Worm (Caenorhabditis elegans): ENCODE results near the gene W03F8.6.

DNA sequence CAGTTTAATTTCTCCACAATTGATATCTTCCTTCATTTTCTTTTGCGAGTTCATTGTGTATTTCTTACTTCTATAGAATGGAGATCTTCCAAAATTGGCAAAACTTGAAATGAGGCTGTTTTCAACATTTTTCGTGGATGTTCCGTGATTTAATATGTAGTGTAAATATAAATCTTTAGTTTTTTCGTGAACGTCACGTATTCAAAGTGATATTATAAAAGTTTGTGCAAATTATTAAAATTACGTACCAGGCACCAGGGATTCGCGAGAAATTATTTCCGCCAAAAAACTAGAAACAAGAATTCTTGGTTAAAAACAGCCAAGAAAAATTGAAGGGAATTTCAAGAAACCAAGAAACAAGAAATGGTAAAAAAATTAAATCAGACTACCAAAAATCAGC lies 37.9 kb upstream of the W03F8.6 start, which contains the start of gene Y59E9AL.8:
- no peak for TF ChIP-seq flt-1 (GFP tag; IDR thresholded peaks at IDR 0.05)
- TF ChIP-seq hmg-4 (GFP tag; optimal IDR thresholded peaks at IDR 0.05), result no peak
- TF ChIP-seq tra-4 (tag; optimal IDR thresholded peaks at IDR 0.05), result no peak
- TF ChIP-seq F13C5.2 (tag; optimal IDR thresholded peaks at IDR 0.05), result no peak
- TF ChIP-seq ama-1 (optimal IDR thresholded peaks at IDR 0.05), result no peak
- TF ChIP-seq B0310.2 (tag; optimal IDR thresholded peaks at IDR 0.05), result no peak

All from whole organism, early embryonic.